Worm (Caenorhabditis elegans): ENCODE data around the gene tab-1.

DNA sequence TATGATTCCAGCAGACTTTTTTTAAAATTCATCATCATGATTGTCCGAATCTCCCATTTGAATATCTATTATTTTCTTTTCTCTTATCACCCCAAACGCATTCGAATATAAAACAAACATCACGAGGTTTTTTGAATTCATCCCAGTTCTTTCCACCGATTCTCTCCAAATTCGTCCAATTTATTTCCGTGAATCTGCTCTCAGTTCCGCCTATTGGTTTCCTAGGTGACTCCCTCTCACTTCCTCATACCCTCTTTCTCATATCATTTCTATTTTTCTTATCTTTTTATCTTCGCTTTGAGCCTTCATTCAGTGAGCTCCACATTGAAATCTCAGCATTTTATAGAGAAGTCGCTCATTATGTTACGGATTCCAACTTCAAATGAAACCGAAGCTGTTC lies 24.0 kb upstream of the tab-1 start, which contains the start of gene T13C2.7:
- no peak for TF ChIP-seq him-1 (tag; optimal IDR thresholded peaks at IDR 0.05)
- TF ChIP-seq W03F9.2 (tag; optimal IDR thresholded peaks at IDR 0.05), result no peak
